Worm (Caenorhabditis elegans) whole organism, L4/young adult: ENCODE results near the gene msp-38.

Source experiments
- W03F9.2 ChIP-seq: fragments of 150-350 bp; optimal IDR thresholded peaks from 2 replicates; lab custom pipeline; 2014; ENCODE audit warnings: missing biosample characterization, missing genetic modification characterization
- dao-5 ChIP-seq: sonication (generic microtip); optimal IDR thresholded peaks from 2 replicates; lab custom pipeline; 2016; ENCODE audit warnings: missing genotype, missing genetic modification characterization, moderate library complexity, missing compliant biosample characterization
- him-1 ChIP-seq: sonication (generic microtip); optimal IDR thresholded peaks from 2 replicates; lab custom pipeline; 2016; ENCODE audit warnings: missing genotype, missing genetic modification reagents, missing genetic modification characterization, missing compliant biosample characterization

The msp-38 gene

ce11 chrIV:10143640-10144039 lies at the start of gene msp-38:
TSS of gene msp-38 (minus strand) at chrIV:10143740.
- TF ChIP-seq him-1 = no peak
- TF ChIP-seq W03F9.2 (tag; lab: Kevin White, UChicago) = no peak
- no peak for TF ChIP-seq dao-5

ce11 chrIV:10191498-10191897 lies 48.0 kb upstream of the msp-38 start:
- TF ChIP-seq him-1 (no peak), dao-5 (no peak), W03F9.2 (tag; lab: Kevin White, UChicago) (no peak)

DNA sequence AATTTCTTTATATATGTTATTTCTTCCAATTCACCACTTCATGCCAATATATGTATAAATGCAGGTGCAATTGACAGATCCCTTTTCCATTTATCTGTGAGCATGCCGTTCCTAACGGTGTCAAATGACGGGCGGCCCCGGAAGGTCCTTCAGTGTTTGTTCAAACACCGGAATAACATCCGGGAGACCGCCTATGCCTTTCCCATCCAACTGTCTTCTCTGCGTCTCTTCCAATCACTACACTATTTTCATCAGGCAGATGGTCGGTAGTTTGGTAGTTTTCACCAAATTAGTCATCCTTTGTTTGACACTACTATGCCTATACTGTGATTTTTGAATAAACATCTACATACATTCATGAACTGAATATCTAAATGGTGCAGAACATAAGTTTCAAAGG lies 47.0 kb upstream of the msp-38 start:
- TF ChIP-seq him-1 (no peak), dao-5 (no peak), W03F9.2 (tag; lab: Kevin White, UChicago) (no peak)

ce11 chrIV:10188505-10188904 lies 45.0 kb upstream of the msp-38 start:
- TF ChIP-seq dao-5 = no peak
- no peak for TF ChIP-seq W03F9.2 (tag; lab: Kevin White, UChicago)
- no peak for TF ChIP-seq him-1

DNA sequence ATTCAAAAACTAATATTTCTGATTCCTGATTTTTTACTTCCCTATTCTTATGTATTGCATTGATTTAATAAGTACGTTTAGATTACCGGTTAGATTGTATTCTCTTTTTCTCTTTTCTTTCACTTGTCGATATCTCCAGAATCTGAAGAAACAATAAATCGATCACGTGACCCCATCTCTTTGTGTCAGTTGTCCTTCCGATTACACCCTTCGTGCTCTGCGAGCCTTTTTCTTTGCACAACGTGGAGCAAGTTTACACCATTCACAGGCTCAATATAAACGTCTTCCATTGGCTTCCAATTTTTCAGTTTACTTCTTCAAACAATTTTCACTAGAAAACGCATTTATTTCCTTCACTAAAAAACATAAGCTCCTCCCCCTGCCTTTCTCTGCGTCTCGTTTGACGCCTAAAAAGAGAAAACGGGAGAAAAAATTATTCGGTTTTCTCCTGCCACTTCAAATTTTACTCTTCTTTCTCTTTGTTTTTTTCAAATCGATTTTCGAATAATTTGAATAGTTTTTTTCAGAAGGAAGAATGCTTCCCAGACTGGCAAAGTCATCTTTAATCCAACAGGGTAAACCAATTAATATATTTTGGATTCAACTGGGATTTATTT lies 36.7 kb upstream of the msp-38 start, which contains the start of gene gta-1:
Gene gta-1 (plus strand): TSS at position 528 of the 617 bp plus-strand sequence.
- TF ChIP-seq dao-5 = no peak
- no peak for TF ChIP-seq W03F9.2 (tag; lab: Kevin White, UChicago)
- no peak for TF ChIP-seq him-1

- no peak for TF ChIP-seq W03F9.2 (tag; lab: Kevin White, UChicago)
- no peak for TF ChIP-seq him-1
- TF ChIP-seq dao-5 = no peak
Measured at ce11 chrIV:10177779-10178178, 34.2 kb upstream of the msp-38 start, which contains the start of gene mspn-1. TSS of gene mspn-1 (plus strand) at chrIV:10177968.

DNA sequence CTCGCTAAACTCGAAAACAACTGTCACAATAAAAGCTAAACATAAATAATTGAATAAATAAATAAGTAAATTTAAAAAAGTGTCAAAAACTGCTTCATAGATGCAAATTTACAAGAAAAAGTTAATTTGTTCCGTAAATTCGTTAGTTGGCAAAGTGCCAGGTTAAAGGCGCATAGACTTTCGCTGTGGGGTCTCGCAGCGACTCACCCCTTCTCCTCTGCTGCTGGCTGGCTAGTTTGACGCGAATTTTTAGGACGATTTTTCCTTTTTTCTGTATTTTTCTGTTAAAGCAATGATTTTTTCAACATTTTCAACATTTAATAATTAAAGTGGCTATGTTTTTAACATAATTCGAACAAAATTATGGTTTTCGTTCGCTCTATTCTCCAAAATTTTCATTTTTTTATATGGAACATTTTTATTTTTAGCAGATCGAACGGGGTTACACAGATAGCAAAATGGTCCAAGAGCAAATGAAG lies 32.8 kb upstream of the msp-38 start, which contains the start of gene rack-1:
Gene rack-1 (plus strand): TSS at position 429 of the 479 bp plus-strand sequence.
- TF ChIP-seq dao-5 = no peak
- peak; percentile 8 for TF ChIP-seq him-1
- TF ChIP-seq W03F9.2 (tag; lab: Kevin White, UChicago) = peak; percentile 74

DNA sequence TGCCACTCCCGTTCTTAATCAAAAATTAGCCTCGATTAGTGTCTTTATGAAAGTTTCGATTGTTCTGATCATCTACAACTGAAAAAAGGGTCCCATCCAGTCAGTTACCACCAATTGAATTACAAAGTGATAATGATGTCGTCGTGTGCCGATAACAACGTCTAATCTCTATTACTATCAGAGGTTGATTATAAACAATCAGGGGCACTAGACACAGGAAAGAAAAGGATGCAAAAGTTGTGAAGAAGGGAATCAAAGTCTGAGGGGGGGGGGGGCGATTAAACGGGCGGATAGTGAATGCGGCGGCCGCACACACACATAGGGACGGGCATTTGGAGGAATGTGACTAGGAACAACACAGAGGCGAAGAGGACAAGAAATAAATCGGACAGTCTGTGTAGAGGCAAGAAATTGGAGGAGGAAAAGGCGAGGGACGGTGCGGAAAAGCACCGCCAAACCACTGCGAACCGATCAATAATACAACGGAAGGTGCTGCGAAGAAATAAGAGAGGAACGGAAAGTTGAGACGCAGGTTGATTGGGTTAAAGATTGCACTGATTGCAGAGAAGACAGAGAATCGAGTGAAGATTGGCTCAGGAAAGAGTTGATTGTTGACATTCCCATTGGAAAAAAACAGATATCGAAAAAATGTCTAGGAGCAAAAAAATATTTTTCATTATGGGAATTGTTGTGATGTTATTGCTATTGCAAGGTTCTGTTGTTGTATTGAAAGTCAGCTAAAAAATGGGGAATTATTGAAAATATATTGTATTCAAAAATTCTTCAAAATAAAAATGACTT lies 31.6 kb upstream of the msp-38 start:
- TF ChIP-seq dao-5 = no peak
- TF ChIP-seq him-1 = no peak
- no peak for TF ChIP-seq W03F9.2 (tag; lab: Kevin White, UChicago)

ce11 chrIV:10174328-10174727 lies 30.8 kb upstream of the msp-38 start, which contains the start of gene pxf-1:
TSS of gene pxf-1 (minus strand) at chrIV:10174341.
- TF ChIP-seq him-1 = no peak
- no peak for TF ChIP-seq dao-5
- TF ChIP-seq W03F9.2 (tag; lab: Kevin White, UChicago) = no peak

DNA sequence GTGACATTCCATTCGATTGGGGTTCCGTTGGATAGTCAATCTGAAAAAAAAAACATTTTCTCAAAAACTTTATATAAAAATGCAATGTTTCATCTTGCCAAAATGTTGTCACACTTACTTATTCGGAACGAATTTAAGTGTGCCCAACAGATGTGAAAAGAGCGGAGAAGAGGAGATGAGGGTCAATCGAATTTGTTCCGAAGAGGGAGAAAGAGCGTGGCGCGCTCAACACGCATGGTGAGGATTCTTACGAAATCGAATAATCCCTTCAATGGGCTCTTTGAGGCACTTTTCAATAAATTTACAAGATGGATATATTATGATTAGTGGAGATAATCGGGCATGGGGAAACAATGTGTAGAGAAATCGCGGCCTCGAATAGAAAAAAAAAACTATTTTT lies 27.3 kb upstream of the msp-38 start:
- TF ChIP-seq dao-5 = no peak
- no peak for TF ChIP-seq him-1
- TF ChIP-seq W03F9.2 (tag; lab: Kevin White, UChicago) = no peak

DNA sequence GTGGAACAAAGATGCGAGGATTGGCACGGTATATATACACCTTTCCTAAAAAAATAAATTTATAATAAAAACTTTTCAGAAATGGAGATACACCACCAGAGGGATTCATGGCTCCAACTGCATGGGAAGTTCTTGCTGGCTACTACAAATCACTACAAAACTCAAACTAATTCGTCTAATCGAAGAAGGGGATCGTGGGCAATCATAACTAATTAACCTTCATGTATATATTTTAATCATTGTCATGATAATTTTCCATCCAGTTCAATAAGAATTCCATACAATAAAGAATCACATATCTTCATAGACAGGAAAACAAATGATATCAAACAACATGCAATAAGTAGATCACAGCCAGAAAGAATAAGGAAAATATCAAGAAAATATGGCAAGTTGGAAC lies 20.5 kb upstream of the msp-38 start:
- TF ChIP-seq dao-5 (no peak), W03F9.2 (tag; lab: Kevin White, UChicago) (no peak), him-1 (no peak)

DNA sequence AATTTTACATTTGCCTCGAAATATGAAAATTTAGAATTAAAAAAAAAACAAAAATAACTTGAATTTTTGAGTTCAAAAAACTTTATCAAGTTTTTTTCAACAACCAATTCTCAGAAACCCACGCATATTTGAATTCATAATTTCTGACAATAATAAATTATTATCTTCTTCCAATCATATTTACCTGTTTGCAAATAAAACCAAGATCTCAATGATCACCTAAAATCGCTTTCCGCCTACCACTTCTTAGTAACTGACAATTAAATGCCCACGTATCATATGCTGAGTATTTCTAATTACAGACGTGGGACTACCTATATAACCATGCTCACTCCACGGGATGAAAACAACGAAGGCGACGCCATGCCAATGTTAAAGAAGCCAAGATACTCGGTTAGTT lies 18.2 kb upstream of the msp-38 start, which contains the start of gene pps-1:
Gene pps-1 (plus strand): TSS at position 301 of the 400 bp plus-strand sequence.
- no peak for TF ChIP-seq dao-5
- no peak for TF ChIP-seq him-1
- TF ChIP-seq W03F9.2 (tag; lab: Kevin White, UChicago) = no peak

DNA sequence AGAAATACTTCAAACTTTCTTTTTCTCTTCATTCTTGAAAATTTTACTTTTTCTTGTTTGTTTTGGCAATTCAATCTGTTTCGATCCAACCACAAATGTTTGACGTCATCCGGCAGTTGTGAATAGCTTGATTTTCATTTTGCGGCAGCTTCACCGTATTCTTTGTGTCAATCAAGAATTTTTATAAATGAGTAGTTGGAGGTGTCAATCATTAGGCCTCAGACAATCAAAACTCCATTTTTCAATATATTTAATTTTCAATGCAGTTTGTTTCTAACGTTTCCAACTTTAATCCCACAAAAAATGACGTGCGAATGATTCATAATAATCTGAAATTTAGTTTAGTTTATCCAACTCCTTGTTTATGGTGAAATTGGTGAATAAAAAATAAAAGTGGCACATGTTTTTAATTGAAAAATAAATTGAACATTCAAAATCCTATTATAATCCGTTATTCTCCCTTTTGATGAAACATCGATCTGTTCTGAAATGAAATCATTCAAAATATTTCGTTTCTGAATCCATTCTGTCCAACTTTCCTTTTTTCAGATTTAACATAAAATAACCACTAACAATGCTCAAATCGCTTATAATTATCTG lies 14.0 kb upstream of the msp-38 start, which contains the start of gene ttr-53:
Gene ttr-53 (plus strand): TSS at position 550 of the 600 bp plus-strand sequence.
- TF ChIP-seq him-1 = no peak

DNA sequence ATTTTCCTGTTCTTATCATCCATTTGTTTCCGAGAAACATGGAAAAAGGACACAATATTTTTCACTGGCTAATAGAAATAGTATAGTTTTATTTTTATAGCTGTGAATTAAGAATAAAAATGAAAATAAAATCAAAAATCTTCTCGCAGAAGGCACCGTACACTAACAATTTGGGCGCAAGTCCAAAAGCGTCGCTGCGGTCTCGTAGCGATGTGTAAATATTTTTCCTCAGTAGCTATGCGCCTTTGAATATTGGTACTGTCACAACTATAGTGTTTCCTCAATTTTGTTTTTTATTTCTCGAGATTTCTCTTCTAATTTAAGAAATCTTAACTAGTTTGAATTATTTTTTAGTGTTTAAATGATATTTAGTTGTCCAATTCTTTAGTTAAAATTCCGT lies 13.5 kb upstream of the msp-38 start:
- TF ChIP-seq dao-5 = no peak
- no peak for TF ChIP-seq him-1
- no peak for TF ChIP-seq W03F9.2 (tag; lab: Kevin White, UChicago)
